Worm (Caenorhabditis elegans): Measurements from ENCODE around the gene nol-10.

Gene nol-10

DNA sequence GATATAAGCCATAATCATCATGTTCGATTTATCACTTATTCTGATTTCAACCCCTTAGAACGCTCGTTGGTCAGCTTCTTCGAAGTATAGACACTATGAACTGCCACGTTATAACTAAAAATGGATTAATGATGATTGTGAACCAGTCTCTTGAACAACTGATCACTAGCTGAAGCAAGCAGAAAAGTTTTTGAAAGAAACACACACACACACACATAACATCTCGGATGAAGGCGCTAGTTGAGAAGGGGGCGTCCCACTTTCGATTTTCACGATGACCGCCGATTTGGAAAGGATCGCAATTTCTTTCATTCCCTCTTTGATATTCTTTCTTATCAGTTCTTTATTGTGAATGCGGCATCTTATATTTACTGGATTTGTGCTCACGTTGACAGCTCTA is 11.8 kb upstream of the nol-10 start, which contains the start of gene clec-180:
Gene clec-180 (plus strand): TSS at position 301 of the 400 bp plus-strand sequence.
- TF ChIP-seq ceh-39 (tag; optimal IDR thresholded peaks at IDR 0.05): no peak
- TF ChIP-seq pha-4 (tag; optimal IDR thresholded peaks at IDR 0.05): no peak
- no peak for TF ChIP-seq ces-1 (GFP tag; optimal IDR thresholded peaks at IDR 0.05)
- TF ChIP-seq drap-1 (GFP tag; optimal IDR thresholded peaks at IDR 0.05): no peak
- no peak for TF ChIP-seq lin-32 (GFP tag; optimal IDR thresholded peaks at IDR 0.05)
- no peak for TF ChIP-seq cnd-1 (tag; optimal IDR thresholded peaks at IDR 0.05)
- no peak for TF ChIP-seq snpc-4 (tag; optimal IDR thresholded peaks at IDR 0.05)
- TF ChIP-seq mep-1 (tag; optimal IDR thresholded peaks at IDR 0.05): no peak
- TF ChIP-seq sptf-1 (tag; optimal IDR thresholded peaks at IDR 0.05): no peak
- no peak for TF ChIP-seq blmp-1 (tag; optimal IDR thresholded peaks at IDR 0.05)
- TF ChIP-seq unc-120 (tag; optimal IDR thresholded peaks at IDR 0.05; ENCODE audit: poor library complexity, severe bottlenecking): no peak
- no peak for TF ChIP-seq mls-2 (tag; optimal IDR thresholded peaks at IDR 0.05)
- no peak for TF ChIP-seq elt-3 (tag; optimal IDR thresholded peaks at IDR 0.05)
- no peak for TF ChIP-seq nhr-2 (tag; optimal IDR thresholded peaks at IDR 0.05)
- TF ChIP-seq flh-1 (GFP tag; optimal IDR thresholded peaks at IDR 0.05): no peak
- TF ChIP-seq ceh-83 (GFP tag; optimal IDR thresholded peaks at IDR 0.05): no peak
- TF ChIP-seq ztf-11 (tag; optimal IDR thresholded peaks at IDR 0.05): no peak

- peak; percentile 76 for TF ChIP-seq nhr-237 (tag; optimal IDR thresholded peaks at IDR 0.05)
- TF ChIP-seq ham-2 (GFP tag; optimal IDR thresholded peaks at IDR 0.05): peak; percentile 98
- TF ChIP-seq ces-1 (GFP tag; optimal IDR thresholded peaks at IDR 0.05): no peak
- peak; percentile 96 for TF ChIP-seq unc-120 (tag; optimal IDR thresholded peaks at IDR 0.05; ENCODE audit: poor library complexity, severe bottlenecking)
- peak; percentile 7 for TF ChIP-seq hlh-1 (tag; optimal IDR thresholded peaks at IDR 0.05)
- TF ChIP-seq snpc-4 (tag; optimal IDR thresholded peaks at IDR 0.05): no peak
- peak; percentile 73 for TF ChIP-seq unc-62 (GFP tag; optimal IDR thresholded peaks at IDR 0.05)
- peak; percentile 57 for TF ChIP-seq ztf-11 (tag; optimal IDR thresholded peaks at IDR 0.05)
- TF ChIP-seq lsy-2 (tag; optimal IDR thresholded peaks at IDR 0.05): peak; percentile 57
- peak; percentile 98 for TF ChIP-seq drap-1 (GFP tag; optimal IDR thresholded peaks at IDR 0.05)
- TF ChIP-seq sem-2 (GFP tag; optimal IDR thresholded peaks at IDR 0.05): peak; percentile 88
- peak; percentile 98 for TF ChIP-seq mls-2 (tag; optimal IDR thresholded peaks at IDR 0.05)
- peak; percentile 95 for TF ChIP-seq cnd-1 (tag; optimal IDR thresholded peaks at IDR 0.05)
- TF ChIP-seq unc-39 (tag; optimal IDR thresholded peaks at IDR 0.05): no peak
- no peak for TF ChIP-seq nhr-12 (tag; optimal IDR thresholded peaks at IDR 0.05)
- peak; percentile 97 for TF ChIP-seq M03D4.4 (tag; optimal IDR thresholded peaks at IDR 0.05)
- TF ChIP-seq flh-1 (GFP tag; optimal IDR thresholded peaks at IDR 0.05): peak; percentile 84
- no peak for TF ChIP-seq nhr-2 (tag; optimal IDR thresholded peaks at IDR 0.05)
- no peak for TF ChIP-seq mab-5 (tag; optimal IDR thresholded peaks at IDR 0.05)
- TF ChIP-seq ceh-83 (GFP tag; optimal IDR thresholded peaks at IDR 0.05): peak; percentile 98
- peak; percentile 85 for TF ChIP-seq elt-3 (tag; optimal IDR thresholded peaks at IDR 0.05)
- peak; percentile 88 for TF ChIP-seq tbx-8 (GFP tag; optimal IDR thresholded peaks at IDR 0.05)
- TF ChIP-seq ceh-39 (tag; optimal IDR thresholded peaks at IDR 0.05): no peak
- peak; percentile 64 for TF ChIP-seq lin-13 (tag; optimal IDR thresholded peaks at IDR 0.05)
- peak; percentile 94 for TF ChIP-seq lin-32 (GFP tag; optimal IDR thresholded peaks at IDR 0.05)
- TF ChIP-seq ceh-43 (GFP tag; optimal IDR thresholded peaks at IDR 0.05): peak; percentile 94
- peak; percentile 10 for TF ChIP-seq nhr-76 (tag; optimal IDR thresholded peaks at IDR 0.05)
- TF ChIP-seq zip-8 (tag; optimal IDR thresholded peaks at IDR 0.05): no peak
- TF ChIP-seq mep-1 (tag; optimal IDR thresholded peaks at IDR 0.05): peak; percentile 88
- peak; percentile 93 for TF ChIP-seq bed-3 (GFP tag; optimal IDR thresholded peaks at IDR 0.05)
- peak; percentile 98 for TF ChIP-seq sptf-1 (tag; optimal IDR thresholded peaks at IDR 0.05)
- peak; percentile 8 for TF ChIP-seq blmp-1 (tag; optimal IDR thresholded peaks at IDR 0.05)
- TF ChIP-seq pha-4 (tag; optimal IDR thresholded peaks at IDR 0.05): peak; percentile 41
- peak; percentile 41 for TF ChIP-seq elt-1 (tag; optimal IDR thresholded peaks at IDR 0.05; ENCODE audit: borderline replicate concordance, insufficient read depth)
- peak; percentile 82 for TF ChIP-seq nhr-28 (tag; optimal IDR thresholded peaks at IDR 0.05)
Measured at ce11 chrIV:7573944-7574343, 6.5 kb upstream of the nol-10 start.

DNA sequence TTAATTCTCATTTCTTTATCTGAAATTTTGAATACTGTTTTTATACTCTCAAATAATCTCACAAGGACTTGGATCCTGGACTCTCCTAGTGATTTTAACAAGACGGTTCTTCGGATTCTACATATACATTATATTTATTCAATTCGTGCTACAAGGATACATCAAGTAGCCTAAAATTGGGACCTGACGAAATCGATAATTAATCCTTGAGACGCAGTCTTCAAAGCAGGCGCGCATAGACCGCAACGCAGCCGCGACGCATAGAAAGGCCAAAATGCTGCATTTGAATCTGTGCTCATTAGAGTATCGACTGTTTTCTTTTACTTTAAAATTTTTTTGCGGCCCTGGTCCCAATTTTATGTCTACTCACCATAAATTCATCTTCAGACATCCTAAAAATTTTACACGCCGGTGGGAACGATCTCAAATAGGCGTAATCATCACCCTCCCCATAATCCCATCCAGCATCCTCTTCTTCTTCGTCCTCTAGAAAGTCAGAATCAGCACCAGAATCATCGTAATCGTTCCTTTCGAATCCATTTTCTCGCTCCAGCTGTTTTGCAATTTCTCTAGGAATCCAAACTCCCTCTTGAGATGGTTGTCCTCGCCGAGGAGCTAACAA is 5.1 kb upstream of the nol-10 start, which contains the start of gene cec-4:
Gene cec-4 (plus strand): TSS at position 572 of the 622 bp plus-strand sequence.
- TF ChIP-seq ceh-39 (tag; optimal IDR thresholded peaks at IDR 0.05): peak; percentile 97
- peak; percentile 9 for TF ChIP-seq ces-1 (GFP tag; optimal IDR thresholded peaks at IDR 0.05)
- TF ChIP-seq M03D4.4 (tag; optimal IDR thresholded peaks at IDR 0.05): no peak
- peak; percentile 50 for TF ChIP-seq hlh-1 (tag; optimal IDR thresholded peaks at IDR 0.05)

All from whole organism, mixed stage, embryonic.